Worm (Caenorhabditis elegans): ENCODE data around the gene pals-17.

Gene pals-17

ce11 chrIII:1417090-1417489 lies 25.4 kb upstream of the pals-17 start, which contains the start of gene elc-1:
Gene elc-1 (minus strand): TSS chrIII:1417190.
- TF ChIP-seq ZK546.5 (tag; optimal IDR thresholded peaks at IDR 0.05) (no peak), dmd-4 (tag; optimal IDR thresholded peaks at IDR 0.05) (no peak), egl-27 (tag; optimal IDR thresholded peaks at IDR 0.05) (no peak), gmeb-1 (tag; optimal IDR thresholded peaks at IDR 0.05) (no peak), crh-2 (tag; optimal IDR thresholded peaks at IDR 0.05) (no peak)

- TF ChIP-seq mbf-1 (tag; optimal IDR thresholded peaks at IDR 0.05) = no peak
- TF ChIP-seq crh-2 (tag; optimal IDR thresholded peaks at IDR 0.05) = no peak
- TF ChIP-seq nhr-11 (tag; optimal IDR thresholded peaks at IDR 0.05) = no peak
- no peak for TF ChIP-seq nhr-6 (tag; optimal IDR thresholded peaks at IDR 0.05)
- TF ChIP-seq nhr-129 (tag; optimal IDR thresholded peaks at IDR 0.05) = no peak
- no peak for TF ChIP-seq sma-9 (GFP tag; optimal IDR thresholded peaks at IDR 0.05)
- TF ChIP-seq sma-9 (tag; optimal IDR thresholded peaks at IDR 0.05) = no peak
- no peak for TF ChIP-seq nhr-21 (tag; optimal IDR thresholded peaks at IDR 0.05)
- no peak for TF ChIP-seq egl-27 (tag; optimal IDR thresholded peaks at IDR 0.05)
- no peak for TF ChIP-seq ceh-82 (tag; optimal IDR thresholded peaks at IDR 0.05)
Measured at ce11 chrIII:1416571-1416970, 24.9 kb upstream of the pals-17 start.

ce11 chrIII:1413890-1414613 lies 22.4 kb upstream of the pals-17 start, which contains the start of gene Y82E9BR.14:
Gene Y82E9BR.14 (minus strand): TSS chrIII:1414116.
- no peak for TF ChIP-seq peb-1 (tag; optimal IDR thresholded peaks at IDR 0.05)
- TF ChIP-seq nhr-129 (tag; optimal IDR thresholded peaks at IDR 0.05) = no peak
- peak; percentile 66 for TF ChIP-seq fos-1 (tag; optimal IDR thresholded peaks at IDR 0.05)
- no peak for TF ChIP-seq ztf-1 (GFP tag; conservative IDR thresholded peaks at IDR 0.05)
- no peak for TF ChIP-seq nhr-237 (tag; optimal IDR thresholded peaks at IDR 0.05)
- TF ChIP-seq sma-3 (GFP tag; optimal IDR thresholded peaks at IDR 0.05) = no peak

- no peak for TF ChIP-seq elt-1 (tag; optimal IDR thresholded peaks at IDR 0.05)
- no peak for TF ChIP-seq ztf-1 (GFP tag; conservative IDR thresholded peaks at IDR 0.05)
- TF ChIP-seq lin-11 (tag; optimal IDR thresholded peaks at IDR 0.05) = no peak
- no peak for TF ChIP-seq nhr-10 (tag; optimal IDR thresholded peaks at IDR 0.05)
- TF ChIP-seq lin-39 (tag; optimal IDR thresholded peaks at IDR 0.05) = no peak
- no peak for TF ChIP-seq peb-1 (tag; optimal IDR thresholded peaks at IDR 0.05)
- no peak for TF ChIP-seq nhr-25 (tag; optimal IDR thresholded peaks at IDR 0.05)
- no peak for TF ChIP-seq unc-39 (tag; optimal IDR thresholded peaks at IDR 0.05)
- TF ChIP-seq F13H6.1 (tag; optimal IDR thresholded peaks at IDR 0.05) = no peak
- no peak for TF ChIP-seq elt-3 (tag; optimal IDR thresholded peaks at IDR 0.05)
- TF ChIP-seq ztf-11 (tag; optimal IDR thresholded peaks at IDR 0.05) = no peak
- no peak for TF ChIP-seq ceh-82 (tag; optimal IDR thresholded peaks at IDR 0.05)
- no peak for TF ChIP-seq mdl-1 (tag; optimal IDR thresholded peaks at IDR 0.05)
- no peak for TF ChIP-seq nhr-11 (tag; optimal IDR thresholded peaks at IDR 0.05)
- TF ChIP-seq nhr-129 (tag; optimal IDR thresholded peaks at IDR 0.05) = no peak
- TF ChIP-seq mbf-1 (tag; optimal IDR thresholded peaks at IDR 0.05) = no peak
- no peak for TF ChIP-seq ceh-16 (tag; optimal IDR thresholded peaks at IDR 0.05)
- no peak for TF ChIP-seq lin-13 (GFP tag; optimal IDR thresholded peaks at IDR 0.05)
- no peak for TF ChIP-seq Y55F3AM.14 (GFP tag; optimal IDR thresholded peaks at IDR 0.05)
- no peak for TF ChIP-seq fos-1 (tag; optimal IDR thresholded peaks at IDR 0.05)
Measured at ce11 chrIII:1413125-1413837, 21.6 kb upstream of the pals-17 start.

ce11 chrIII:1409139-1409538 lies 17.5 kb upstream of the pals-17 start, which contains the start of gene Y82E9BR.22:
Gene Y82E9BR.22 (minus strand): TSS chrIII:1409239.
- TF ChIP-seq sma-9 (GFP tag; optimal IDR thresholded peaks at IDR 0.05) (no peak), sma-9 (tag; optimal IDR thresholded peaks at IDR 0.05) (no peak), nhr-12 (tag; optimal IDR thresholded peaks at IDR 0.05) (no peak), sem-4 (tag; optimal IDR thresholded peaks at IDR 0.05) (no peak), zag-1 (tag; optimal IDR thresholded peaks at IDR 0.05) (no peak)

All from whole organism, L2 larva.